Worm (Caenorhabditis elegans) whole organism, dauer: ENCODE results near the gene C01G6.2.

Source experiments
- unc-62 ChIP-seq: sonication (generic microtip); optimal IDR thresholded peaks from 2 replicates; lab custom pipeline; 2017; ENCODE audit warnings: missing biosample characterization, missing genetic modification reagents, missing genetic modification characterization

The C01G6.2 gene

DNA sequence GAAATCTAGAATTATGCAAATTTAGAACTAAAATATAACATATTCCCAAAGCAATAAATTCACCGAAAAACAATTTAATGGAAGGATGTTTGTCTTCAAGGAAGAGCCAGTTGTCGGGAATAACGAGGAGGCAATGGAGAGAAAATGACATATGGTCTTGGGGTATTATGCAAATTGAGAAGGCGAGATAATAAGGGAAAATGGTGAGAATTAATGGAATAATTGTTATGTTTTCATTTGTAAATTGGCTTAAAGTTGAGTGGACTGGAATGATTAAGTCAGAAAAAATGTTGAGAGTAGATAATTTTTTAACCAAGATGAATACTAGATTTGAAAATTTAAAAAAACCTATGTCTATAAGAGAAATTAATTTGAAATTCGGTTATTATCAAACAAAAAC lies 38.0 kb downstream of the C01G6.2 start:
- TF ChIP-seq unc-62 = no peak

DNA sequence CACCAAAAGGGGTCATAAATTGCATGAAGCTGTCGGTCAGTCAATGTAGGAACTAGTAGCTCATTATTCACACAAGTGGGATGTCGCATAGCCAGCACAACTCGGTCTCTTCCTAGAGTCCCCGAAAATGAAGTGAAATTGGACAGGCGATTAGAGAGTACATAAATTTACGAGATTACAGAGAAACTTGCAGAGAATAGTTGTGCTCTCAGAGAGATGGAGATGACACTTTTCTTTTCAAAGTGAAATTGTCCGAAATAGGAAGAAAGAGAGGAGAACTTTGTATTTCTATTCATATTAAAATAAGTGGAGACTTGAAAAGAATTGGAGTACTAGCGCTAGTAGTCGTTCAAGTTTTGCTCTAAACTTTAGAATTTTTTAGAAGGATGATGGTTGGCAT lies 38.7 kb downstream of the C01G6.2 start:
- no peak for TF ChIP-seq unc-62

DNA sequence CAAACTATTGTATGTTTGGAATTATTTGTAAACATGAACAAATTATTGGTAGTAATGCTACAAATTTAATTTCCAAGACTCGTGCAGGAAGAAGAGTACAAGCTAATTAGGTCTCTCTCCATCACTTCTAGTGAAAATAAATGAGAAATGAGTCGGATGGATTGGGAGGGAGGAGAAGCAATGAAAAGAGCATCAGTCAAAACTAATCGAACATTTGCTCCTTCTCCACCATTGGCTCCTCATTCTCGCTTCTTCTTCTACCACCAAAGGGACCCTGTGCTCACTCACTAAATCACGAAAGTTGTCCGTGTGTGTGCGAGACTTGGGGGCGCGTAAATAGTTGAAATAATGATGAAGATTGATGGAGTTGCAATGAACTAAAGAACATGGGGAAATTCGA lies 40.0 kb downstream of the C01G6.2 start:
- TF ChIP-seq unc-62 = no peak

DNA sequence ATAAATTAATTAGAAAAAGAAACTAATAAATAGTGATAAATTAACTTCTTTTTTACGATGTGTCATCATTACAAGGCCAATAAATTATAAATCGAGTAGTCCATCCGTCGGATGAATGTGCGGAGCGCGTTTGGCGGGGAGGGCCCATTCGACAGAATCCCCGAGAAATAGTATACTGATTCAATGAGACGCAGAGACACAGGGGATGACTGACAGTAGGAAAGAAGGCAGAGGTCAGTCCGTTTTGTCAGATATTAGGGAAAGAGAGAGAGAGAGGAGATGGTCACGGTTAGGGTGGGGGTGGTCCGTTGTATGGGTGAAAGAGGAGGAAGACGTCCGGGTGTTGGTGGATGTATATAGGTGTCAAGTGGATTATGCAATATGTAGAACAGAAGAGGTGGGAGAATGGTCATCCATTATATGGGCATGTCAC lies 41.8 kb downstream of the C01G6.2 start:
- TF ChIP-seq unc-62 = no peak

DNA sequence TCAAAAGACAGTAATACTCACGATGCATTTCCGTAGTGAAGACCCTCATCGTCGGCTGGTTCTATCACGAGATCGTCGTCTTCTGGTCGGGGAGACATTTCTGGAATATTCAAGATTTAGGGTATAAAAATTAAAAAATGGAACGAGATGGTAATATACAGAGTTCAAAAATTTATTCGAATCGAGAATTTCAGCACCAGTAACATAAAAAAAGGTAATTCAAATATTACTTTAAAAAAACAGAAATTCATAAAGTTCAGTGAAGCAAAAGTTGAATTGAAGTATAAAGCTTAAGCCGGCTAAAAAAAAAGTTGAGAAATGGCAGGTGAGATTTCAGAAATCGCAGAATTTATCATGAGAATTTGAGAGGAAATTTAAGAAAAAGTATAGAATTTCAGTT lies 43.3 kb downstream of the C01G6.2 start, which contains the start of gene cam-1:
cam-1 (minus strand) TSS at position 101 of the 400 bp plus-strand sequence.
- no peak for TF ChIP-seq unc-62

DNA sequence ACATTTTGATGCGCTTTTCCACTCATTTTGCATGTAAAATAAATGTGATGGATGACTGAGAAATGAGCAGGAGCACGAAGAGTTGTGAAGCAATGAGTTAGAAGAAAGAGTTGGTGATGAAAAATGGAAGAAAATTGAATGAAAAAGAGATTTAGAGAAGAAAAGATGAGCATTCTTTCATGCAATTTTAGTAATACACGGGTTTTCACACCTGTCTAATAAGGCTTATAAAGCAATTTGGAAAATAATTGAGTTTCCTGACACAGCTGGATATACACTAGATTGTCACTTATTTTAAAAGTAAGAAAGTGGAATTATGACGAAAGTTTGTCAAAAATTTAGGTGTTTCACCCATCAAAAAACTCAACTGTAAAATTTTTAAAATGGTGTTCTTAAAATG lies 43.9 kb downstream of the C01G6.2 start:
- TF ChIP-seq unc-62 = no peak

DNA sequence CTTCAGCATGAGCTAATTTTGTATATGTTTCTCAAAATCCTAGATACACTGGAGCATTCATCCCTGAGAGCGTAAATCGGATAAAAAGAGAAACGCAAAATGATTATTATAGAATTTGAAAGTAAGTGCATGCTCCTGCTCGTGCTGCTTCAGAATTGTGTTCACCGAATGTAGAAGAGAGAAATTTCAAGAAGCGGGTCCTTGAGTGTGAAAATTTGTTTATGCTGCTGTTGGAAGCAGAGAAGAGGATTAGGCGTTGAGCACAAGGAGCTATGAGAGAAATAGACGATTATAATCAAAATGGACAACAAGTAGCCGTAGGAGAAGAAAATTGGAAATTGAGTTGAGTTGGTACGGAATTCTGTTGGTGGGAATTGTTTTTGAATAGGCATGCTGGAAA lies 44.8 kb downstream of the C01G6.2 start:
- no peak for TF ChIP-seq unc-62

DNA sequence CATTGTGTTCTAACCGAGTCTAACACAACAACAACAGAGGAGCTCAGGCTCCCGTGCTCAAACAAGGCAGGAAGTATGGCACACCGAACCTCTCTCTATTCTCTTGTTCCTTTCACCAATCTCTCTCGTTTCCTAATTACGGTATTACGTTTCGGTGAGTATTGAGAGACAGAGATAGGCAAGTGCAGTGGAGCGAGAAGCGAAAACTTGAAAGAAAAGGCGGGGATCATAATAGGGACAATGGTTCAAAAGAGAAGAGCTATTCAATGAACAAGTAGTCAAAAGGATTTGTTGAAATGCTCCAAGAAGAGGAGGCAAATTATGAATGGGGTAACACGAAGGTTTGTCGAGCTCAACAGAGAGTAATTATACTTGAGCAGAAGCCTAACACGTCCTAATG lies 46.5 kb downstream of the C01G6.2 start:
- no peak for TF ChIP-seq unc-62

DNA sequence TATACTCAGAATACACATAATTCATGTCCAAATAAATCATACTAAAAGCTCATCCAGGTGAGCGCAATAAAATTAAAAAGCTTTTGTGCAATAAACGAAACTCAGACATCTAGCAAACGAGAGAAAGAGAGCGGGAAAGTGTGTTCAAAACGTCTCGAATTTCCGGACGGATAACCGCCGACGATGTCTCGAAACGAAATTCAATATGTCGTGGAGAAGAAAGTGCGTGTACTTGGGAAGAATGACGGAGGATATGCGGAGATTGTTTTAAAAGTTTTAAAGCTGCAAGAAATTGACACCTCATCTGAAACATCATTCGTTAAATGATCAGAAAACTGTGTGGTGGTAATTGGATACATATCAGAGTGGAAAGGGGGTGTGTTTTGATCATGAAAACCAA lies 47.9 kb downstream of the C01G6.2 start:
- no peak for TF ChIP-seq unc-62

DNA sequence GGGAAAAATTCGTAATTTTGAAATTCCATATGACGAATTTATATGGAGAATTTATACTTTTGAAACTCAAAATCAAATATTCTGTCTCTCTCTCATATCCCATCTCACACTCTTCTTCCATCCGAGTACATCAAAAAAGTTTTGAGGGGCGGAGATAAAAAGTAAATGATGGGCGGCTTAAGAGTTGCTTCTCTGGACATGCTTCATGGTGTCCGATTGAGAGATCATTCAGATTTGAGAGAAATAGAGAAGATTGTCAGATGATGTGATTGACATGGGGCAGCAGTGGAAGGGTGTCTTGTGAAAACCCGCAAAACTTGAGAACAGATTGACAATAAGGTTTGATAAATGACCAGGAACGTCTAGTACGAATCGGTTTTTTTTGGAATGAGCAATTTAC lies 48.8 kb downstream of the C01G6.2 start:
- no peak for TF ChIP-seq unc-62

DNA sequence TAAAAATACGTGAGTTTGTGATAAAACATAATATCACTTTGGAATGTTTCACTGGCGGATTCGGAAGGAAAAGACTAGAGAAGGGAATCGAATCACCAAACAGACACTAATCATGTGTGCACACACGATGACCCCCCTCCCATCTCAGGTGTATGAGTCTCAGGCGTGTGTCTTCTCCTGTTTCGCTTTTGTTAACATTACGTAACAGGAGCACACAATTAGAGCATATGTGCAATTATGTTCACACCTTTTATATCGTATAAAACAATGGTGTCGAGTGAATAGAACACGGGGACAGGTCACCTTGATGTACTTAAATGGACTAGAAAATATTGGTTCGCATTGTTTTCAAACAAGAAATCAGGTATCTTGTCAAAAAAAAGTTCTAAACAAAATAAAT lies 49.9 kb downstream of the C01G6.2 start:
- no peak for TF ChIP-seq unc-62
